Fruit fly (Drosophila melanogaster) whole organism, larva: ENCODE results near the gene CG14422.

Experiments
- noc ChIP-seq: fragments of 200-800 bp; sonication (Bioruptor generic); optimal IDR thresholded peaks from 3 replicates; lab custom pipeline; 2019; ENCODE audit warnings: missing biosample characterization, mild to moderate bottlenecking, missing genetic modification characterization, moderate library complexity

The CG14422 gene

dm6 chrX:2949114-2949513 is 5.9 kb downstream of the CG14422 start:
- no peak for TF ChIP-seq noc

dm6 chrX:2951637-2952036 is 8.5 kb downstream of the CG14422 start:
- no peak for TF ChIP-seq noc

- no peak for TF ChIP-seq noc
These were observed 13.5 kb downstream of the CG14422 start for dm6 chrX:2956641-2957040.

dm6 chrX:2963171-2963570 is 20.0 kb downstream of the CG14422 start:
- TF ChIP-seq noc, result no peak

- TF ChIP-seq noc, result no peak
These were observed 20.7 kb downstream of the CG14422 start for dm6 chrX:2963790-2964335.

- TF ChIP-seq noc, result no peak
These were observed 21.6 kb downstream of the CG14422 start for dm6 chrX:2964678-2965231.

- TF ChIP-seq noc, result no peak
These were observed 25.9 kb downstream of the CG14422 start for dm6 chrX:2969039-2969438.

dm6 chrX:2973593-2973992 is 30.4 kb downstream of the CG14422 start, which contains the start of gene rst:
rst (minus strand) TSS chrX:2973834.
- no peak for TF ChIP-seq noc

- no peak for TF ChIP-seq noc
These were observed 34.8 kb downstream of the CG14422 start for dm6 chrX:2977857-2978473.

dm6 chrX:2980290-2980689 is 37.1 kb downstream of the CG14422 start:
- TF ChIP-seq noc, result no peak

- TF ChIP-seq noc, result no peak
These were observed 39.3 kb downstream of the CG14422 start for dm6 chrX:2982441-2982995.

dm6 chrX:2984902-2985772 is 42.0 kb downstream of the CG14422 start:
- TF ChIP-seq noc, result no peak

dm6 chrX:2987320-2987719 is 44.1 kb downstream of the CG14422 start:
- no peak for TF ChIP-seq noc

dm6 chrX:2989332-2989731 is 46.1 kb downstream of the CG14422 start:
- no peak for TF ChIP-seq noc

dm6 chrX:2990952-2991351 is 47.8 kb downstream of the CG14422 start:
- no peak for TF ChIP-seq noc

- no peak for TF ChIP-seq noc
These were observed 50.0 kb downstream of the CG14422 start for dm6 chrX:2993098-2993773.
